Worm (Caenorhabditis elegans): ENCODE results near the gene ZK938.1.

Gene ZK938.1

ce11 chrII:9807519-9807972 is 21.7 kb upstream of the ZK938.1 start, which contains the start of gene cyp-13A8:
Gene cyp-13A8 (minus strand): TSS chrII:9807569.
- no peak for TF ChIP-seq dmd-4 (tag; optimal IDR thresholded peaks at IDR 0.05)
- TF ChIP-seq fos-1 (tag; optimal IDR thresholded peaks at IDR 0.05), result peak; percentile 94
- TF ChIP-seq nhr-11 (tag; optimal IDR thresholded peaks at IDR 0.05), result no peak
- TF ChIP-seq ZK546.5 (tag; optimal IDR thresholded peaks at IDR 0.05), result no peak
- TF ChIP-seq crh-2 (tag; optimal IDR thresholded peaks at IDR 0.05), result peak; percentile 39
- TF ChIP-seq sem-4 (tag; optimal IDR thresholded peaks at IDR 0.05), result no peak
- TF ChIP-seq lin-11 (tag; optimal IDR thresholded peaks at IDR 0.05), result no peak
- TF ChIP-seq ztf-1 (GFP tag; conservative IDR thresholded peaks at IDR 0.05), result no peak
- no peak for TF ChIP-seq F13H6.1 (tag; optimal IDR thresholded peaks at IDR 0.05)
- TF ChIP-seq sma-9 (GFP tag; optimal IDR thresholded peaks at IDR 0.05), result peak; percentile 90
- no peak for TF ChIP-seq sma-9 (tag; optimal IDR thresholded peaks at IDR 0.05)
- no peak for TF ChIP-seq mbf-1 (tag; optimal IDR thresholded peaks at IDR 0.05)
- no peak for TF ChIP-seq nhr-23 (tag; optimal IDR thresholded peaks at IDR 0.05)
- TF ChIP-seq R02D3.7 (tag; optimal IDR thresholded peaks at IDR 0.05), result no peak
- TF ChIP-seq zag-1 (tag; optimal IDR thresholded peaks at IDR 0.05), result no peak
- TF ChIP-seq C34F6.9 (tag; optimal IDR thresholded peaks at IDR 0.05), result no peak
- TF ChIP-seq nhr-12 (tag; optimal IDR thresholded peaks at IDR 0.05), result no peak
- peak; percentile 39 for TF ChIP-seq nhr-129 (tag; optimal IDR thresholded peaks at IDR 0.05)
- TF ChIP-seq egl-27 (tag; optimal IDR thresholded peaks at IDR 0.05), result no peak
- no peak for TF ChIP-seq gmeb-1 (tag; optimal IDR thresholded peaks at IDR 0.05)
- TF ChIP-seq ceh-16 (tag; optimal IDR thresholded peaks at IDR 0.05), result no peak

DNA sequence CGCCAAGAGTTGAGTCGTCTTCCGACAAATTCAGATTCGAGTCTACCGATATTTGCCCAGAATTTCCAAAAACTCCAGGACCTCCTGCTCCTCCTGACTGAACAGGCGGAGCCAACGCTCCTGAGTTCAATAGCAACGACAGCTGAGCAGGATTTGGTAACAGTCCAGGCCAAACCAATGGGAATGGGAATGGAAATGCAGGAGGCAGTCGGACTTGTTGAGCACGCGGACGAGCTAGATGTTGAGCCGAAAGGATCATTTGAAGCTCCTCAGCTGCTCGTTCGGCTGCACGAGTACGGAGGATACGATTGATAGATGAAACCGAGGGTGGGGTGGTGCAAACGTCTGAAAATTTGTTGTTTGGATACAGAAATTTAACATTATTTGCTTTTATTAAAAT is 2.3 kb upstream of the ZK938.1 start:
- TF ChIP-seq Y55F3AM.14 (GFP tag; optimal IDR thresholded peaks at IDR 0.05) (no peak), R02D3.7 (tag; optimal IDR thresholded peaks at IDR 0.05) (no peak), sem-4 (tag; optimal IDR thresholded peaks at IDR 0.05) (no peak), ceh-16 (tag; optimal IDR thresholded peaks at IDR 0.05) (no peak), C34F6.9 (tag; optimal IDR thresholded peaks at IDR 0.05) (no peak), F13H6.1 (tag; optimal IDR thresholded peaks at IDR 0.05) (no peak), lin-13 (GFP tag; optimal IDR thresholded peaks at IDR 0.05) (no peak), aly-2 (tag; optimal IDR thresholded peaks at IDR 0.05) (no peak), crh-2 (tag; optimal IDR thresholded peaks at IDR 0.05) (no peak), nhr-10 (tag; optimal IDR thresholded peaks at IDR 0.05) (no peak), alr-1 (tag; optimal IDR thresholded peaks at IDR 0.05) (no peak), ceh-82 (tag; optimal IDR thresholded peaks at IDR 0.05) (no peak), blmp-1 (tag; optimal IDR thresholded peaks at IDR 0.05; ENCODE audit: insufficient read depth) (no peak)

- TF ChIP-seq ama-1 (optimal IDR thresholded peaks at IDR 0.05) (no peak), nhr-129 (tag; optimal IDR thresholded peaks at IDR 0.05) (no peak), nhr-237 (tag; optimal IDR thresholded peaks at IDR 0.05) (no peak), Y55F3AM.14 (GFP tag; optimal IDR thresholded peaks at IDR 0.05) (no peak), ZK546.5 (tag; optimal IDR thresholded peaks at IDR 0.05) (no peak), lsy-2 (tag; optimal IDR thresholded peaks at IDR 0.05) (no peak), blmp-1 (tag; optimal IDR thresholded peaks at IDR 0.05; ENCODE audit: insufficient read depth) (no peak), gmeb-1 (tag; optimal IDR thresholded peaks at IDR 0.05) (no peak), nhr-6 (tag; optimal IDR thresholded peaks at IDR 0.05) (no peak), alr-1 (tag; optimal IDR thresholded peaks at IDR 0.05) (no peak)
Measured at ce11 chrII:9827852-9828251, 1.4 kb upstream of the ZK938.1 start, which contains the start of gene eyg-1. Gene eyg-1 (minus strand): TSS chrII:9827952.

DNA sequence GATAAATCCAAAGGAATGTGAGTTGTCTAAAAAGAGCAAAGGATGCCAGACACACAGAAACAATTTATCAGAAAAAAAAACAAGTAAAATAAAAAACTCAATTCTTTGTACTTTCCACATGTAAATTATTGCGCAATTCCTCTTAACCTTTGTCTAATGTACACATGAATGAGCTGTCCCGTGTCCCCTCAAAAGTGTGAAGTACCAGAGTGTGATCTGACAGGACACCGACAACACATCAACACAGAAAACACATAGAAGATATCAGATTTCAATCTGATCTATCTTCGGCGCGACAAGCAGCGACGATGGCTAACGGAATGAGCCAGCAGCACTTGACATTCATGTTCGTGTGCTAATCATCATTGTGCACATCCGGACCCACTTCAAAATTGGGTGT is 706 bp upstream of the ZK938.1 start:
- no peak for TF ChIP-seq sma-3 (GFP tag; optimal IDR thresholded peaks at IDR 0.05)

ce11 chrII:9831033-9831432 is 1.8 kb downstream of the ZK938.1 start, which contains the start of gene ZK938.12:
Gene ZK938.12 (plus strand): TSS chrII:9831333.
- no peak for TF ChIP-seq F13H6.1 (tag; optimal IDR thresholded peaks at IDR 0.05)
- no peak for TF ChIP-seq mdl-1 (tag; optimal IDR thresholded peaks at IDR 0.05)
- TF ChIP-seq aly-2 (tag; optimal IDR thresholded peaks at IDR 0.05), result no peak
- no peak for TF ChIP-seq nhr-10 (tag; optimal IDR thresholded peaks at IDR 0.05)
- TF ChIP-seq elt-1 (tag; optimal IDR thresholded peaks at IDR 0.05), result no peak
- no peak for TF ChIP-seq unc-62 (GFP tag; optimal IDR thresholded peaks at IDR 0.05)
- TF ChIP-seq ama-1 (optimal IDR thresholded peaks at IDR 0.05), result no peak
- TF ChIP-seq sma-9 (GFP tag; optimal IDR thresholded peaks at IDR 0.05), result no peak
- TF ChIP-seq sma-9 (tag; optimal IDR thresholded peaks at IDR 0.05), result no peak
- no peak for TF ChIP-seq lin-13 (GFP tag; optimal IDR thresholded peaks at IDR 0.05)
- TF ChIP-seq nhr-237 (tag; optimal IDR thresholded peaks at IDR 0.05), result no peak
- TF ChIP-seq ztf-4 (tag; optimal IDR thresholded peaks at IDR 0.05), result no peak
- no peak for TF ChIP-seq nhr-11 (tag; optimal IDR thresholded peaks at IDR 0.05)
- no peak for TF ChIP-seq crh-2 (tag; optimal IDR thresholded peaks at IDR 0.05)
- TF ChIP-seq R02D3.7 (tag; optimal IDR thresholded peaks at IDR 0.05), result no peak
- no peak for TF ChIP-seq ceh-16 (tag; optimal IDR thresholded peaks at IDR 0.05)
- no peak for TF ChIP-seq peb-1 (tag; optimal IDR thresholded peaks at IDR 0.05)
- no peak for TF ChIP-seq nhr-23 (tag; optimal IDR thresholded peaks at IDR 0.05)
- TF ChIP-seq dmd-4 (tag; optimal IDR thresholded peaks at IDR 0.05), result no peak
- TF ChIP-seq gmeb-1 (tag; optimal IDR thresholded peaks at IDR 0.05), result no peak
- TF ChIP-seq lin-11 (tag; optimal IDR thresholded peaks at IDR 0.05), result no peak

All from whole organism, L2 larva.